Worm (Caenorhabditis elegans): Measurements from ENCODE around the gene hmit-1.3.

Gene hmit-1.3

ce11 chrIII:3499850-3500249 is 19.6 kb downstream of the hmit-1.3 start (continued):
- no peak for TF ChIP-seq F22D6.2 (tag; optimal IDR thresholded peaks at IDR 0.05)
- no peak for TF ChIP-seq Y95B8A.8 (GFP tag; IDR thresholded peaks at IDR 0.05)
- TF ChIP-seq T07F8.4 (tag; optimal IDR thresholded peaks at IDR 0.05), result no peak
- TF ChIP-seq ama-1 (optimal IDR thresholded peaks at IDR 0.05), result no peak
- TF ChIP-seq ama-1 (GFP tag; optimal IDR thresholded peaks at IDR 0.05), result no peak
- peak; percentile 65 for TF ChIP-seq mcd-1 (GFP tag; IDR thresholded peaks at IDR 0.05)
- TF ChIP-seq die-1 (tag; optimal IDR thresholded peaks at IDR 0.05), result no peak
- TF ChIP-seq nfya-1 (tag; optimal IDR thresholded peaks at IDR 0.05; ENCODE audit: borderline replicate concordance, insufficient read depth), result no peak
- no peak for TF ChIP-seq snpc-3.4 (tag; optimal IDR thresholded peaks at IDR 0.05)
- 0 out of 2 replicates have a peak, but pooled peaks have one; percentile 35 for TF ChIP-seq bed-2 (GFP tag; IDR thresholded peaks at IDR 0.05)
- TF ChIP-seq zfh-2 (GFP tag; conservative IDR thresholded peaks at IDR 0.05), result no peak
- TF ChIP-seq gei-17 (GFP tag; optimal IDR thresholded peaks at IDR 0.05), result no peak
- no peak for TF ChIP-seq nhr-120 (GFP tag; IDR thresholded peaks at IDR 0.05)
- TF ChIP-seq tbp1 (GFP tag; optimal IDR thresholded peaks at IDR 0.05), result no peak
- TF ChIP-seq F49E8.2 (tag; optimal IDR thresholded peaks at IDR 0.05; ENCODE audit: insufficient read depth), result no peak
- TF ChIP-seq ceh-100 (GFP tag; IDR thresholded peaks at IDR 0.05), result peak; percentile 96
- TF ChIP-seq ets-4 (GFP tag; optimal IDR thresholded peaks at IDR 0.05), result no peak
- TF ChIP-seq madf-3 (GFP tag; IDR thresholded peaks at IDR 0.05), result no peak
- TF ChIP-seq cebp-1 (GFP tag; IDR thresholded peaks at IDR 0.05), result no peak
- peak; percentile 25 for TF ChIP-seq cebp-1 (tag; optimal IDR thresholded peaks at IDR 0.05)
- no peak for TF ChIP-seq efl-1 (GFP tag; optimal IDR thresholded peaks at IDR 0.05)

ce11 chrIII:3498957-3499356 is 20.4 kb downstream of the hmit-1.3 start, which contains the start of gene M01F1.9:
Gene M01F1.9 (minus strand): TSS chrIII:3499057.
- no peak for TF ChIP-seq ztf-25 (GFP tag; IDR thresholded peaks at IDR 0.05)
- no peak for TF ChIP-seq sdz-38 (tag; optimal IDR thresholded peaks at IDR 0.05)
- TF ChIP-seq F39B2.1 (GFP tag; IDR thresholded peaks at IDR 0.05), result no peak
- TF ChIP-seq athp-1 (tag; optimal IDR thresholded peaks at IDR 0.05), result no peak
- TF ChIP-seq F52B5.7 (tag; optimal IDR thresholded peaks at IDR 0.05), result no peak
- TF ChIP-seq lag-1 (GFP tag; IDR thresholded peaks at IDR 0.05), result no peak
- no peak for TF ChIP-seq tlf-1 (GFP tag; optimal IDR thresholded peaks at IDR 0.05)
- no peak for TF ChIP-seq Y79H2A.3 (GFP tag; conservative IDR thresholded peaks at IDR 0.05)
- no peak for TF ChIP-seq sea-2 (GFP tag; IDR thresholded peaks at IDR 0.05)
- TF ChIP-seq nhr-80 (tag; optimal IDR thresholded peaks at IDR 0.05), result no peak
- no peak for TF ChIP-seq Y53F4B.3 (GFP tag; IDR thresholded peaks at IDR 0.05)
- TF ChIP-seq atf-7 (tag; optimal IDR thresholded peaks at IDR 0.05), result no peak
- TF ChIP-seq fkh-3 (tag; optimal IDR thresholded peaks at IDR 0.05), result no peak
- no peak for TF ChIP-seq Y95B8A.8 (GFP tag; IDR thresholded peaks at IDR 0.05)
- TF ChIP-seq ztf-18 (tag; optimal IDR thresholded peaks at IDR 0.05), result no peak

- TF ChIP-seq F57C9.4 (tag; optimal IDR thresholded peaks at IDR 0.05), result no peak
- no peak for TF ChIP-seq nhr-120 (GFP tag; IDR thresholded peaks at IDR 0.05)
- no peak for TF ChIP-seq lag-1 (GFP tag; IDR thresholded peaks at IDR 0.05)
- TF ChIP-seq attf-5 (GFP tag; optimal IDR thresholded peaks at IDR 0.05), result no peak
- no peak for TF ChIP-seq ztf-6 (GFP tag; IDR thresholded peaks at IDR 0.05)
- no peak for TF ChIP-seq atf-7 (tag; optimal IDR thresholded peaks at IDR 0.05)
- TF ChIP-seq ztf-3 (GFP tag; optimal IDR thresholded peaks at IDR 0.05), result no peak
These were observed 26.3 kb downstream of the hmit-1.3 start, which contains the start of gene gly-14 for ce11 chrIII:3493138-3493537. Gene gly-14 (minus strand): TSS chrIII:3493238.
